Worm (Caenorhabditis elegans) whole organism, mixed stage, embryonic: ENCODE results near the gene hst-3.1.

Experiments
- M03D4.4 ChIP-seq: sonication (generic microtip); optimal IDR thresholded peaks from 2 replicates; lab custom pipeline; 2017; ENCODE audit warnings: mild to moderate bottlenecking, missing genetic modification characterization, missing compliant biosample characterization
- bed-3 ChIP-seq: fragments of 200-800 bp; sonication (Bioruptor generic); optimal IDR thresholded peaks from 3 replicates; lab custom pipeline; 2018; ENCODE audit warnings: mild to moderate bottlenecking, missing genetic modification characterization, moderate library complexity, missing compliant biosample characterization
- blmp-1 ChIP-seq: fragments of 150-350 bp; optimal IDR thresholded peaks from 2 replicates; lab custom pipeline; 2014; ENCODE audit warnings: missing biosample characterization, missing genetic modification characterization
- ceh-39 ChIP-seq: fragments of 150-350 bp; optimal IDR thresholded peaks from 2 replicates; lab custom pipeline; 2014; ENCODE audit warnings: missing biosample characterization, missing genetic modification characterization
- ceh-83 ChIP-seq: fragments of 200-800 bp; sonication (Bioruptor generic); optimal IDR thresholded peaks from 2 replicates; lab custom pipeline; 2018; ENCODE audit warnings: mild to moderate bottlenecking, missing genetic modification characterization, missing compliant biosample characterization
- drap-1 ChIP-seq: fragments of 200-800 bp; sonication (Bioruptor generic); optimal IDR thresholded peaks from 3 replicates; lab custom pipeline; 2018; ENCODE audit warnings: mild to moderate bottlenecking, missing genetic modification characterization, missing compliant biosample characterization
- elt-1 ChIP-seq: sonication (generic microtip); optimal IDR thresholded peaks from 2 replicates; lab custom pipeline; 2017; ENCODE audit warnings: missing genetic modification characterization, mild to moderate bottlenecking, missing compliant biosample characterization, antibody characterized with exemption, moderate library complexity, borderline replicate concordance; ENCODE audit not compliant: insufficient read depth
- elt-3 ChIP-seq: fragments of 150-350 bp; optimal IDR thresholded peaks from 2 replicates; lab custom pipeline; 2014; ENCODE audit warnings: missing biosample characterization, missing genetic modification characterization
- flh-1 ChIP-seq: fragments of 200-800 bp; sonication (Bioruptor generic); optimal IDR thresholded peaks from 2 replicates; lab custom pipeline; 2018; ENCODE audit warnings: mild to moderate bottlenecking, missing genetic modification characterization, moderate library complexity, missing compliant biosample characterization
- ham-2 ChIP-seq: fragments of 200-800 bp; sonication (Bioruptor generic); optimal IDR thresholded peaks from 2 replicates; lab custom pipeline; 2018; ENCODE audit warnings: mild to moderate bottlenecking, missing genetic modification characterization, missing compliant biosample characterization
- hlh-1 ChIP-seq: fragments of 150-350 bp; optimal IDR thresholded peaks from 2 replicates; lab custom pipeline; 2014; ENCODE audit warnings: missing biosample characterization, missing genetic modification reagents, missing genetic modification characterization
- lin-13 ChIP-seq: fragments of 150-350 bp; optimal IDR thresholded peaks from 2 replicates; lab custom pipeline; 2014; ENCODE audit warnings: missing biosample characterization, missing genetic modification characterization
- lsy-2 ChIP-seq: fragments of 150-350 bp; optimal IDR thresholded peaks from 2 replicates; lab custom pipeline; 2014; ENCODE audit warnings: missing biosample characterization, missing genetic modification characterization
- mab-5 ChIP-seq: fragments of 150-350 bp; optimal IDR thresholded peaks from 2 replicates; lab custom pipeline; 2014; ENCODE audit warnings: missing biosample characterization, missing genetic modification characterization
- mep-1 ChIP-seq: fragments of 150-350 bp; optimal IDR thresholded peaks from 2 replicates; lab custom pipeline; 2017; ENCODE audit warnings: missing biosample characterization, missing genetic modification reagents, missing genetic modification characterization, inconsistent platforms
- mls-2 ChIP-seq: sonication (generic microtip); optimal IDR thresholded peaks from 2 replicates; lab custom pipeline; 2016; ENCODE audit warnings: mild to moderate bottlenecking, missing genetic modification characterization, moderate library complexity, missing compliant biosample characterization
- nhr-12 ChIP-seq: fragments of 150-350 bp; optimal IDR thresholded peaks from 2 replicates; lab custom pipeline; 2014; ENCODE audit warnings: missing biosample characterization, missing genetic modification characterization
- nhr-2 ChIP-seq: fragments of 150-350 bp; optimal IDR thresholded peaks from 2 replicates; lab custom pipeline; 2014; ENCODE audit warnings: missing biosample characterization, missing genetic modification characterization
- nhr-28 ChIP-seq: fragments of 150-350 bp; optimal IDR thresholded peaks from 2 replicates; lab custom pipeline; 2014; ENCODE audit warnings: missing biosample characterization, missing genetic modification characterization
- pha-4 ChIP-seq: fragments of 150-350 bp; optimal IDR thresholded peaks from 2 replicates; lab custom pipeline; 2018; ENCODE audit warnings: missing biosample characterization, missing genetic modification reagents, missing genetic modification characterization
- sem-2 ChIP-seq: fragments of 200-800 bp; sonication (Bioruptor generic); optimal IDR thresholded peaks from 2 replicates; lab custom pipeline; 2018; ENCODE audit warnings: mild to moderate bottlenecking, missing genetic modification characterization, missing compliant biosample characterization
- snpc-4 ChIP-seq: fragments of 150-350 bp; optimal IDR thresholded peaks from 2 replicates; lab custom pipeline; 2014; ENCODE audit warnings: missing biosample characterization, missing genetic modification characterization
- tbx-8 ChIP-seq: fragments of 200-800 bp; sonication (Bioruptor generic); optimal IDR thresholded peaks from 2 replicates; lab custom pipeline; 2018; ENCODE audit warnings: mild to moderate bottlenecking, missing genetic modification characterization, moderate library complexity, missing compliant biosample characterization
- unc-39 ChIP-seq: fragments of 150-350 bp; optimal IDR thresholded peaks from 2 replicates; lab custom pipeline; 2014; ENCODE audit warnings: missing biosample characterization, missing genetic modification characterization
- unc-62 ChIP-seq: fragments of 150-350 bp; optimal IDR thresholded peaks from 2 replicates; lab custom pipeline; 2014; ENCODE audit warnings: missing biosample characterization, missing genetic modification reagents, missing genetic modification characterization
- zip-8 ChIP-seq: fragments of 150-350 bp; optimal IDR thresholded peaks from 2 replicates; lab custom pipeline; 2014; ENCODE audit warnings: missing biosample characterization, missing genetic modification characterization

hst-3.1 gene

ce11 chrII:6179531-6179930 is 10.5 kb upstream of the hst-3.1 start, which contains the start of gene F40H3.1:
Gene F40H3.1 (plus strand): TSS chrII:6179831.
- TF ChIP-seq lin-13 (tag; lab: Kevin White, UChicago) (no peak), snpc-4 (tag; lab: Kevin White, UChicago) (no peak), ceh-83 (GFP tag; lab: Kevin White, UChicago) (no peak), nhr-28 (tag; lab: Kevin White, UChicago) (no peak), tbx-8 (GFP tag; lab: Kevin White, UChicago) (no peak), mls-2 (tag; lab: Kevin White, UChicago) (no peak), zip-8 (tag; lab: Kevin White, UChicago) (no peak), lsy-2 (tag; lab: Kevin White, UChicago) (no peak), mab-5 (tag; lab: Kevin White, UChicago) (no peak), elt-1 (no peak), ham-2 (no peak), nhr-2 (tag; lab: Kevin White, UChicago) (no peak)

ce11 chrII:6178743-6179129 is 9.7 kb upstream of the hst-3.1 start:
- TF ChIP-seq nhr-2 (tag; lab: Kevin White, UChicago), result no peak
- TF ChIP-seq ham-2, result no peak
- no peak for TF ChIP-seq hlh-1 (tag; lab: Kevin White, UChicago)
- TF ChIP-seq pha-4 (tag; lab: Kevin White, UChicago), result no peak
- no peak for TF ChIP-seq nhr-12 (tag; lab: Kevin White, UChicago)
- TF ChIP-seq elt-3, result no peak
- no peak for TF ChIP-seq sem-2

ce11 chrII:6177975-6178742 is 9.1 kb upstream of the hst-3.1 start:
- TF ChIP-seq elt-3 (no peak), sem-2 (no peak), drap-1 (GFP tag; lab: Kevin White, UChicago) (no peak), nhr-28 (tag; lab: Kevin White, UChicago) (no peak), lin-13 (tag; lab: Kevin White, UChicago) (no peak), snpc-4 (tag; lab: Kevin White, UChicago) (no peak), ceh-39 (tag; lab: Kevin White, UChicago) (no peak), blmp-1 (tag; lab: Kevin White, UChicago) (no peak), M03D4.4 (tag; lab: Kevin White, UChicago) (no peak), mep-1 (no peak), unc-62 (GFP tag; lab: Kevin White, UChicago) (no peak), tbx-8 (GFP tag; lab: Kevin White, UChicago) (no peak), unc-39 (no peak), nhr-2 (tag; lab: Kevin White, UChicago) (no peak), mls-2 (tag; lab: Kevin White, UChicago) (no peak), elt-1 (no peak), ceh-83 (GFP tag; lab: Kevin White, UChicago) (no peak), mab-5 (tag; lab: Kevin White, UChicago) (no peak), bed-3 (GFP tag; lab: Kevin White, UChicago) (no peak)

- no peak for TF ChIP-seq elt-3
- TF ChIP-seq bed-3 (GFP tag; lab: Kevin White, UChicago), result no peak
- no peak for TF ChIP-seq snpc-4 (tag; lab: Kevin White, UChicago)
- TF ChIP-seq flh-1 (GFP tag; lab: Kevin White, UChicago), result no peak
- no peak for TF ChIP-seq sem-2
- TF ChIP-seq nhr-12 (tag; lab: Kevin White, UChicago), result no peak
- TF ChIP-seq elt-1, result peak; percentile 59
- TF ChIP-seq nhr-28 (tag; lab: Kevin White, UChicago), result no peak
These were observed 7.3 kb upstream of the hst-3.1 start for ce11 chrII:6176154-6176897.

ce11 chrII:6175027-6175426 is 6.0 kb upstream of the hst-3.1 start:
- TF ChIP-seq nhr-28 (tag; lab: Kevin White, UChicago), result no peak
- TF ChIP-seq lsy-2 (tag; lab: Kevin White, UChicago), result no peak
- no peak for TF ChIP-seq drap-1 (GFP tag; lab: Kevin White, UChicago)
- no peak for TF ChIP-seq nhr-12 (tag; lab: Kevin White, UChicago)
- no peak for TF ChIP-seq zip-8 (tag; lab: Kevin White, UChicago)
- no peak for TF ChIP-seq unc-39
- no peak for TF ChIP-seq mab-5 (tag; lab: Kevin White, UChicago)
- TF ChIP-seq mls-2 (tag; lab: Kevin White, UChicago), result no peak
- no peak for TF ChIP-seq elt-1
- TF ChIP-seq hlh-1 (tag; lab: Kevin White, UChicago), result no peak
